Fruit fly (Drosophila melanogaster) whole organism, embryonic: ENCODE results near the gene shv.

Experiments
- CG10209 ChIP-seq: fragments of 200-800 bp; sonication (Bioruptor generic); optimal IDR thresholded peaks from 3 replicates; lab custom pipeline; 2017; ENCODE audit warnings: missing biosample characterization, mild to moderate bottlenecking, missing genetic modification characterization, missing genetic modification reagents
- CG12155 ChIP-seq: fragments of 200-800 bp; sonication (Bioruptor generic); optimal IDR thresholded peaks from 3 replicates; lab custom pipeline; 2016; ENCODE audit warnings: missing biosample characterization, missing genetic modification characterization
- CG14014 ChIP-seq: fragments of 200-800 bp; sonication (Bioruptor generic); IDR thresholded peaks from 2 replicates; pipeline ENCODE4 v1.3.6; 2022; ENCODE audit warnings: missing biosample characterization, missing genetic modification characterization
- CG17568 ChIP-seq: fragments of 200-800 bp; sonication (Bioruptor generic); optimal IDR thresholded peaks from 2 replicates; lab custom pipeline; 2018; ENCODE audit warnings: missing biosample characterization, mild to moderate bottlenecking, missing genetic modification characterization, moderate library complexity
- CG31365 ChIP-seq: fragments of 200-800 bp; sonication (Bioruptor generic); optimal IDR thresholded peaks from 2 replicates; lab custom pipeline; 2018; ENCODE audit warnings: missing biosample characterization, mild to moderate bottlenecking, missing genetic modification characterization
- CG32767 ChIP-seq: fragments of 200-800 bp; sonication (Bioruptor generic); IDR thresholded peaks from 2 replicates; pipeline ENCODE4 v1.3.6; 2022; ENCODE audit warnings: missing biosample characterization, missing genetic modification characterization
- CG34376 ChIP-seq: fragments of 200-800 bp; sonication (Bioruptor generic); optimal IDR thresholded peaks from 2 replicates; lab custom pipeline; 2018; ENCODE audit warnings: missing biosample characterization, mild to moderate bottlenecking, missing genetic modification characterization
- CG4282 ChIP-seq: fragments of 200-800 bp; sonication (Bioruptor generic); optimal IDR thresholded peaks from 2 replicates; lab custom pipeline; 2016; ENCODE audit warnings: missing biosample characterization, missing genetic modification characterization
- CG5180 ChIP-seq: fragments of 200-800 bp; sonication (Bioruptor generic); optimal IDR thresholded peaks from 3 replicates; lab custom pipeline; 2017; ENCODE audit warnings: missing biosample characterization, missing genetic modification characterization, mild to moderate bottlenecking, moderate library complexity, missing genetic modification reagents
- CG6683 ChIP-seq: fragments of 200-800 bp; sonication (Bioruptor generic); optimal IDR thresholded peaks from 2 replicates; lab custom pipeline; 2017; ENCODE audit warnings: missing biosample characterization, mild to moderate bottlenecking, missing genetic modification characterization, missing genetic modification reagents
- CG7556 ChIP-seq: fragments of 200-800 bp; sonication (Bioruptor generic); optimal IDR thresholded peaks from 2 replicates; lab custom pipeline; 2017; ENCODE audit warnings: missing biosample characterization, mild to moderate bottlenecking, missing genetic modification characterization
- CG8359 ChIP-seq: fragments of 200-800 bp; sonication (Bioruptor generic); optimal IDR thresholded peaks from 2 replicates; lab custom pipeline; 2017; ENCODE audit warnings: missing biosample characterization, mild to moderate bottlenecking, missing genetic modification characterization, borderline replicate concordance
- CG9609 ChIP-seq: fragments of 200-800 bp; sonication (Bioruptor generic); optimal IDR thresholded peaks from 3 replicates; lab custom pipeline; 2016; ENCODE audit warnings: missing biosample characterization, missing genetic modification characterization
- CkIIα-i1 ChIP-seq: fragments of 200-800 bp; sonication (Bioruptor generic); IDR thresholded peaks from 2 replicates; pipeline ENCODE4 v1.3.6; 2022; ENCODE audit warnings: missing biosample characterization, missing genetic modification characterization
- D19B ChIP-seq: fragments of 200-800 bp; sonication (Bioruptor generic); optimal IDR thresholded peaks from 2 replicates; lab custom pipeline; 2017; ENCODE audit warnings: missing biosample characterization, mild to moderate bottlenecking, missing genetic modification characterization
- Dp ChIP-seq: fragments of 200-800 bp; sonication (Bioruptor generic); optimal IDR thresholded peaks from 2 replicates; lab custom pipeline; 2018; ENCODE audit warnings: missing biosample characterization, mild to moderate bottlenecking, missing genetic modification characterization, moderate library complexity
- HLH3B ChIP-seq: fragments of 200-800 bp; sonication (Bioruptor generic); IDR thresholded peaks from 2 replicates; pipeline ENCODE4 v1.3.6; 2022; ENCODE audit warnings: missing biosample characterization, missing genetic modification characterization
- HLH54F ChIP-seq: fragments of 200-800 bp; sonication (Bioruptor generic); optimal IDR thresholded peaks from 3 replicates; lab custom pipeline; 2016; ENCODE audit warnings: missing biosample characterization, missing genetic modification characterization
- Hmx ChIP-seq: fragments of 200-800 bp; sonication (Bioruptor generic); optimal IDR thresholded peaks from 2 replicates; lab custom pipeline; 2016; ENCODE audit warnings: missing biosample characterization, missing genetic modification characterization
- Hr3 ChIP-seq: fragments of 200-800 bp; sonication (Bioruptor generic); optimal IDR thresholded peaks from 3 replicates; lab custom pipeline; 2016; ENCODE audit warnings: missing biosample characterization, missing genetic modification characterization
- Mrtf ChIP-seq: fragments of 200-800 bp; sonication (Bioruptor generic); IDR thresholded peaks from 3 replicates; pipeline ENCODE4 v1.3.6; 2022; ENCODE audit warnings: missing biosample characterization, missing genetic modification characterization
- NC2β ChIP-seq: fragments of 200-800 bp; sonication (Bioruptor generic); optimal IDR thresholded peaks from 2 replicates; lab custom pipeline; 2016; ENCODE audit warnings: missing biosample characterization, missing genetic modification characterization
- NK7.1 ChIP-seq: fragments of 200-800 bp; sonication (Bioruptor generic); optimal IDR thresholded peaks from 3 replicates; lab custom pipeline; 2016; ENCODE audit warnings: missing biosample characterization, missing genetic modification characterization
- TFAM ChIP-seq: fragments of 200-800 bp; sonication (Bioruptor generic); optimal IDR thresholded peaks from 2 replicates; lab custom pipeline; 2017; ENCODE audit warnings: missing biosample characterization, missing genetic modification characterization, inconsistent platforms
- Tbp ChIP-seq: fragments of >200 bp; optimal IDR thresholded peaks from 2 replicates; lab custom pipeline; 2018; ENCODE audit warnings: missing biosample characterization, missing genetic modification characterization
- Xbp1 ChIP-seq: fragments of 200-800 bp; sonication (Bioruptor generic); optimal IDR thresholded peaks from 3 replicates; lab custom pipeline; 2016; ENCODE audit warnings: missing biosample characterization, mild to moderate bottlenecking, missing genetic modification characterization
- ase ChIP-seq: fragments of 200-800 bp; sonication (Bioruptor generic); IDR thresholded peaks from 3 replicates; pipeline ENCODE4 v1.3.6; 2022; ENCODE audit warnings: missing biosample characterization, missing genetic modification characterization
- bbx ChIP-seq: fragments of 200-800 bp; sonication (Bioruptor generic); IDR thresholded peaks from 2 replicates; pipeline ENCODE4 v1.3.6; 2022; ENCODE audit warnings: missing biosample characterization, missing genetic modification characterization; ENCODE audit not compliant: partially characterized antibody
- cad ChIP-seq: fragments of >200 bp; optimal IDR thresholded peaks from 2 replicates; lab custom pipeline; 2017; ENCODE audit warnings: missing biosample characterization, missing genetic modification characterization
- cas ChIP-seq: fragments of 200-800 bp; sonication (Bioruptor generic); IDR thresholded peaks from 2 replicates; pipeline ENCODE4 v1.3.6; 2022; ENCODE audit warnings: missing biosample characterization, missing genetic modification characterization
- corto ChIP-seq: fragments of 200-800 bp; sonication (Bioruptor generic); optimal IDR thresholded peaks from 2 replicates; lab custom pipeline; 2016; ENCODE audit warnings: missing biosample characterization, mild to moderate bottlenecking, missing genetic modification characterization, moderate library complexity
- dmrt99B ChIP-seq: fragments of 200-800 bp; sonication (Bioruptor generic); optimal IDR thresholded peaks from 2 replicates; lab custom pipeline; 2018; ENCODE audit warnings: missing biosample characterization, mild to moderate bottlenecking, missing genetic modification characterization, moderate library complexity
- dpn ChIP-seq, 2 experiments: fragments of 200-800 bp; sonication (Bioruptor generic); optimal IDR thresholded peaks; 3 replicates each; lab custom pipeline; 2016; ENCODE audit warnings: missing biosample characterization in 2 of 2, missing genetic modification characterization in 2 of 2
- dysf ChIP-seq: fragments of 200-800 bp; sonication (Bioruptor generic); IDR thresholded peaks from 3 replicates; pipeline ENCODE4 v1.3.6; 2022; ENCODE audit warnings: missing biosample characterization, missing genetic modification characterization
- fru ChIP-seq: fragments of >200 bp; optimal IDR thresholded peaks from 2 replicates; lab custom pipeline; 2017
- ftz-f1 ChIP-seq: fragments of 200-800 bp; sonication (Bioruptor generic); optimal IDR thresholded peaks from 2 replicates; lab custom pipeline; 2016; ENCODE audit warnings: missing biosample characterization, missing genetic modification characterization
- gsb-n ChIP-seq: fragments of 200-800 bp; sonication (Bioruptor generic); optimal IDR thresholded peaks from 3 replicates; lab custom pipeline; 2018; ENCODE audit warnings: missing biosample characterization, mild to moderate bottlenecking, missing genetic modification characterization
- kay ChIP-seq: fragments of 200-800 bp; sonication (Bioruptor generic); optimal IDR thresholded peaks from 2 replicates; lab custom pipeline; 2016; ENCODE audit warnings: missing biosample characterization, missing genetic modification characterization
- mam ChIP-seq: fragments of 200-800 bp; sonication (Bioruptor generic); optimal IDR thresholded peaks from 3 replicates; lab custom pipeline; 2016; ENCODE audit warnings: missing biosample characterization, missing genetic modification characterization
- p53 ChIP-seq: fragments of 200-800 bp; sonication (Bioruptor generic); optimal IDR thresholded peaks from 2 replicates; lab custom pipeline; 2016; ENCODE audit warnings: missing biosample characterization, missing genetic modification characterization
- pfk ChIP-seq: fragments of 200-800 bp; sonication (Bioruptor generic); optimal IDR thresholded peaks from 2 replicates; lab custom pipeline; 2018; ENCODE audit warnings: missing biosample characterization, mild to moderate bottlenecking, missing genetic modification characterization, moderate library complexity
- rib ChIP-seq: fragments of 200-800 bp; sonication (Bioruptor generic); IDR thresholded peaks from 2 replicates; pipeline ENCODE4 v1.3.6; 2022; ENCODE audit warnings: missing biosample characterization, missing genetic modification characterization
- shn ChIP-seq: fragments of 200-800 bp; sonication (Bioruptor generic); optimal IDR thresholded peaks from 3 replicates; lab custom pipeline; 2016; ENCODE audit warnings: missing biosample characterization, missing genetic modification characterization
- tgo ChIP-seq: fragments of 200-800 bp; sonication (Bioruptor generic); IDR thresholded peaks from 3 replicates; pipeline ENCODE4 v1.3.6; 2022; ENCODE audit warnings: missing biosample characterization, missing genetic modification characterization
- trem ChIP-seq: fragments of 200-800 bp; optimal IDR thresholded peaks from 3 replicates; lab custom pipeline; 2019; ENCODE audit warnings: missing biosample characterization, mild to moderate bottlenecking, missing genetic modification characterization, moderate library complexity
- tx ChIP-seq: fragments of 200-800 bp; sonication (Bioruptor generic); optimal IDR thresholded peaks from 2 replicates; lab custom pipeline; 2016; ENCODE audit warnings: missing biosample characterization, missing genetic modification characterization
- wdn ChIP-seq: fragments of 200-800 bp; sonication (Bioruptor generic); IDR thresholded peaks from 2 replicates; pipeline ENCODE4 v1.3.6; 2022; ENCODE audit warnings: missing biosample characterization, missing genetic modification characterization
- wor ChIP-seq: fragments of 200-800 bp; sonication (Bioruptor generic); IDR thresholded peaks from 2 replicates; pipeline ENCODE4 v1.3.6; 2022; ENCODE audit warnings: missing biosample characterization, missing genetic modification characterization
- zfh2 ChIP-seq: fragments of 200-800 bp; sonication (Bioruptor generic); optimal IDR thresholded peaks from 2 replicates; lab custom pipeline; 2016; ENCODE audit warnings: missing biosample characterization, missing genetic modification characterization

Gene shv

DNA sequence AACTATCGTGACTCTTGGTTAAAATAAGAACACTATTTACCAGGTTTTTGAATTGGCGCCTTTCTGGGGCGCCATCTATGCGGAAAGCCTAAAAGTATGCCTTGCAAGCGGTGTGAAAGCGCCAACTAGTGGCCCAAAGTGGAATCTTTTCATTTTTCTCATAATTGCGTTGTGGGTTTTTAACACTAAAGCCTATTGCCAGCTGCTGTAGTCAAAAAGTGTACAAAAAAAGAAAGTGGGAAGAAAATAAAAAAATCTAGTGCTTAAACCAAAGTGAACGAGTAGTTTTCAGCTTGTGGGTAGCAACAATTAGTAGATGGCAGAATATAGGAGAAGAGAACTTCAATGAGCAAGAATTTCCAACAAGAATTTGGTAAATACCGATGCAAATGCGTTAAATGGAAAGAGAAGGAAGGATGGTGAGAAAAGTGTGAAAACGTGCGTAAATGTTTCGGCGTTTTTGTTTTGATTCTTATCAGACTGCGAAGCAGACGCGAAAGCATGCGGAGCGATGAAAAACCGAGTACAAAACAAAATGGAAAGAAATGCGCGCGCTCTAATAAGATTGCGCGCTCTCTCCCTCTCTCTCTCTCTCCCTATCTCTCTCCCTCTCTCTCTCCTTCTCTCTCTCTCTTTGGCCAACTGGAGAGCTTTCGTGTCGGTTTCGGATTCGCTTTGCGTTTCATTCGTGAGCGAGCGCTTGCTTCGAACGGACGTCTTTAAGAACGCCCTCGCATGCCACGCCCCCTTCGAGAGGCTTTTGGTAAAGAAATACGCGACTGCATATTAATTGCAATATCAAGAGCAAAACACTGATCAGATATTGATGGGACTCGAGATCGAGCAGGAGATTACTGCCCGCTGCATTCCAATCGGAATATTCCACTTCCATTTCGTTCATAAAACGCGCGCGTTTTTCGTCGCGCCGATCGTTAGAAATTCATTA lies 37.5 kb downstream of the shv start (continued):
- TF ChIP-seq corto (GFP tag; lab: Kevin White, UChicago) (peak; percentile 68), Hr3 (GFP tag; lab: Kevin White, UChicago) (peak; percentile 47), dpn (GFP tag; optimal IDR thresholded peaks at IDR 0.05; lab: Kevin White, UChicago) (peak; percentile 76 to 80), dmrt99B (tag; lab: Kevin White, UChicago) (peak; percentile 47), CG4282 (GFP tag; lab: Kevin White, UChicago) (peak; percentile 25), wdn (peak; percentile 54; the same call in 1 of the 2 replicates), trem (tag; lab: Kevin White, UChicago) (no peak), CG14014 (peak; percentile 72), cas (GFP tag; lab: Robert Waterston, UW) (no peak; the same call in 1 of the 2 replicates), Xbp1 (GFP tag; lab: Kevin White, UChicago) (peak; percentile 88), bbx (GFP tag; lab: Robert Waterston, UW) (peak; percentile 62; the same call in 1 of the 2 replicates), zfh2 (GFP tag; lab: Kevin White, UChicago) (peak; percentile 49), Dp (GFP tag; lab: Kevin White, UChicago) (peak; percentile 100), dysf (GFP tag; lab: Robert Waterston, UW) (peak; percentile 66; the same call in 2 of the 3 replicates), wor (no peak), Tbp (GFP tag; lab: Kevin White, UChicago) (no peak), Hmx (GFP tag; lab: Kevin White, UChicago) (no peak), HLH54F (peak; percentile 82), NC2β (GFP tag; lab: Kevin White, UChicago) (peak; percentile 68), CG34376 (GFP tag; lab: Kevin White, UChicago) (peak; percentile 67), CG17568 (GFP tag; lab: Kevin White, UChicago) (peak; percentile 47), pfk (GFP tag; lab: Kevin White, UChicago) (peak; percentile 59), CG6683 (GFP tag; lab: Kevin White, UChicago) (no peak), ase (GFP tag; lab: Robert Waterston, UW) (peak; percentile 64; the same call in 2 of the 3 replicates), CG31365 (no peak), CG8359 (GFP tag; lab: Kevin White, UChicago) (peak; percentile 99), rib (GFP tag; lab: Robert Waterston, UW) (peak; percentile 70; the same call in 1 of the 2 replicates), D19B (GFP tag; lab: Kevin White, UChicago) (peak; percentile 21), shn (GFP tag; lab: Kevin White, UChicago) (peak; percentile 75), CG5180 (GFP tag; lab: Kevin White, UChicago) (peak; percentile 49), tgo (GFP tag; lab: Robert Waterston, UW) (peak; percentile 53), CG7556 (no peak), CG12155 (GFP tag; lab: Kevin White, UChicago) (peak; percentile 46), cad (GFP tag; lab: Kevin White, UChicago) (no peak), CG32767 (GFP tag; lab: Robert Waterston, UW) (no peak), ftz-f1 (peak; percentile 66), p53 (GFP tag; lab: Kevin White, UChicago) (peak; percentile 85), TFAM (GFP tag; lab: Kevin White, UChicago) (no peak), HLH3B (GFP tag; lab: Robert Waterston, UW) (peak; percentile 38; the same call in 1 of the 2 replicates), mam (GFP tag; lab: Kevin White, UChicago) (peak; percentile 70), tx (GFP tag; lab: Kevin White, UChicago) (peak; percentile 70), Mrtf (peak; percentile 75; the same call in 2 of the 3 replicates), gsb-n (tag; lab: Kevin White, UChicago) (peak; percentile 28), CkIIα-i1 (GFP tag; lab: Robert Waterston, UW) (no peak), CG9609 (GFP tag; lab: Kevin White, UChicago) (peak; percentile 73), CG10209 (GFP tag; lab: Kevin White, UChicago) (peak; percentile 46), kay (GFP tag; lab: Kevin White, UChicago) (peak; percentile 36), NK7.1 (GFP tag; lab: Kevin White, UChicago) (peak; percentile 17), fru (no peak)
